Fruit fly (Drosophila melanogaster): ENCODE measurements around the gene CG4935.
A peak's percentile ranks its signal among the peaks of the same experiment; 100 is the strongest.

The CG4935 gene

DNA sequence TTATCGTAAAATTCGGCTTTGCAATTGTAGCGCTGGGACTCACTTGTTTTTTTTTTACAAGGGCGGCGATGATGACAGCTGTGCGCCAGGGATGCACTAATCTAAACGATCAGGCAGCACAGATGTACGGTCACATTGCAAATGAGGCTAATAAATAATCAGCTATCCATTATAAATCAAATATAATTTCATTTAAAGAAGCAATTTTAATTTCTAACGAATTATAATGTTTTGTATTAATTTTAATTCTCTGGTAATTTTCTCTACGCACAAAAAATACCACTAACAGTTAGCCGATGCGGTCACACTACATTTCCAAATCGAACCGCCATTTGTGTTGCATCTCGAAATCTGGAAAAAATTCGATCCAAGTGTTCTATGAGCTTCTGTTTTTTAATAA, 48.7 kb downstream of the CG4935 start, which contains the start of the genes cni and fzy (continued):
- TF ChIP-seq MTF-1 (GFP tag; optimal IDR thresholded peaks at IDR 0.05; ENCODE audit: borderline replicate concordance) = no peak
- no peak for TF ChIP-seq CG1024 (GFP tag; IDR thresholded peaks at IDR 0.05)
- TF ChIP-seq CG2120 (GFP tag; optimal IDR thresholded peaks at IDR 0.05) = peak; percentile 42
- peak; percentile 45 for TF ChIP-seq CG13775 (GFP tag; optimal IDR thresholded peaks at IDR 0.05)
- TF ChIP-seq TFAM (GFP tag; optimal IDR thresholded peaks at IDR 0.05) = no peak
- no peak for TF ChIP-seq Atf3 (GFP tag; optimal IDR thresholded peaks at IDR 0.05)
- TF ChIP-seq fd3F (GFP tag; optimal IDR thresholded peaks at IDR 0.05) = no peak
- no peak for TF ChIP-seq p53 (GFP tag; optimal IDR thresholded peaks at IDR 0.05)
- no peak for TF ChIP-seq CG5180 (GFP tag; optimal IDR thresholded peaks at IDR 0.05)
- no peak for TF ChIP-seq CG6854 (GFP tag; optimal IDR thresholded peaks at IDR 0.05)
- TF ChIP-seq CG7786 (GFP tag; optimal IDR thresholded peaks at IDR 0.05) = no peak
- TF ChIP-seq CG7372 (GFP tag; IDR thresholded peaks at IDR 0.05) = no peak
- no peak for TF ChIP-seq nerfin-1 (tag; optimal IDR thresholded peaks at IDR 0.05)
- no peak for TF ChIP-seq CG1832 (GFP tag; optimal IDR thresholded peaks at IDR 0.05)
- no peak for TF ChIP-seq toy (GFP tag; IDR thresholded peaks at IDR 0.05)
- no peak for TF ChIP-seq CG12236 (GFP tag; optimal IDR thresholded peaks at IDR 0.05)
- no peak for TF ChIP-seq H2.0 (GFP tag; IDR thresholded peaks at IDR 0.05)
- no peak for TF ChIP-seq Kr (GFP tag; optimal IDR thresholded peaks at IDR 0.05)
- peak; percentile 80 for TF ChIP-seq Vsx1 (GFP tag; optimal IDR thresholded peaks at IDR 0.05)
- TF ChIP-seq CG10267 (tag; optimal IDR thresholded peaks at IDR 0.05) = peak; percentile 72
- no peak for TF ChIP-seq h (optimal IDR thresholded peaks at IDR 0.05)
- peak; percentile 35; the same call in 1 of the 2 replicates for TF ChIP-seq Xrp1 (GFP tag; IDR thresholded peaks at IDR 0.05)
- TF ChIP-seq CG4730 (GFP tag; IDR thresholded peaks at IDR 0.05) = no peak
- TF ChIP-seq dysf (GFP tag; IDR thresholded peaks at IDR 0.05) = no peak
- no peak for TF ChIP-seq CG11456 (GFP tag; IDR thresholded peaks at IDR 0.05)
- peak; percentile 21 for TF ChIP-seq MESR4 (GFP tag; optimal IDR thresholded peaks at IDR 0.05)
- TF ChIP-seq HHEX (GFP tag; optimal IDR thresholded peaks at IDR 0.05) = no peak
- no peak for TF ChIP-seq CG11085 (GFP tag; IDR thresholded peaks at IDR 0.05)
- TF ChIP-seq CrebB (tag; optimal IDR thresholded peaks at IDR 0.05) = no peak
- TF ChIP-seq Hr78 (GFP tag; optimal IDR thresholded peaks at IDR 0.05) = no peak
- no peak for TF ChIP-seq jumu (GFP tag; optimal IDR thresholded peaks at IDR 0.05)
- TF ChIP-seq gsb-n (tag; optimal IDR thresholded peaks at IDR 0.05) = peak; percentile 40
- no peak for TF ChIP-seq NfI (GFP tag; optimal IDR thresholded peaks at IDR 0.05)
- TF ChIP-seq CG15514 (GFP tag; optimal IDR thresholded peaks at IDR 0.05) = peak; percentile 64
- no peak for TF ChIP-seq CG3163 (GFP tag; optimal IDR thresholded peaks at IDR 0.05)
- no peak for TF ChIP-seq CG13894 (tag; optimal IDR thresholded peaks at IDR 0.05)
- no peak for TF ChIP-seq vvl (GFP tag; IDR thresholded peaks at IDR 0.05)
- TF ChIP-seq chif (GFP tag; optimal IDR thresholded peaks at IDR 0.05) = no peak
- no peak for TF ChIP-seq HLH3B (GFP tag; IDR thresholded peaks at IDR 0.05)
- no peak for TF ChIP-seq CG10543 (GFP tag; optimal IDR thresholded peaks at IDR 0.05)
- TF ChIP-seq NFAT (GFP tag; IDR thresholded peaks at IDR 0.05) = no peak
- peak; percentile 23 for TF ChIP-seq CG2678 (tag; optimal IDR thresholded peaks at IDR 0.05)
- peak; percentile 68 for TF ChIP-seq hkb (optimal IDR thresholded peaks at IDR 0.05)
- no peak for TF ChIP-seq hkb (GFP tag; IDR thresholded peaks at IDR 0.05)
- no peak for TF ChIP-seq CG10565 (GFP tag; optimal IDR thresholded peaks at IDR 0.05)
- no peak for TF ChIP-seq HLH4C (GFP tag; IDR thresholded peaks at IDR 0.05; ENCODE audit: partially characterized antibody)
- no peak for TF ChIP-seq CG8765 (GFP tag; IDR thresholded peaks at IDR 0.05)
- TF ChIP-seq Dfd (GFP tag; optimal IDR thresholded peaks at IDR 0.05) = no peak
- TF ChIP-seq CG34422 (GFP tag; IDR thresholded peaks at IDR 0.05) = no peak
- TF ChIP-seq Drgx (GFP tag; IDR thresholded peaks at IDR 0.05) = no peak
- peak; percentile 63 for TF ChIP-seq CG2712 (tag; optimal IDR thresholded peaks at IDR 0.05)
- no peak for TF ChIP-seq dati (GFP tag; IDR thresholded peaks at IDR 0.05)
